Worm (Caenorhabditis elegans) whole organism, L3 larva: ENCODE results near the gene F07A11.5.

Experiments
- ZK546.5 ChIP-seq: sonication (generic microtip); optimal IDR thresholded peaks from 2 replicates; lab custom pipeline; 2017; ENCODE audit warnings: missing biosample characterization, missing genetic modification characterization
- ama-1 ChIP-seq: fragments of 150-350 bp; optimal IDR thresholded peaks from 2 replicates; lab custom pipeline; 2018
- ceh-16 ChIP-seq: sonication (generic microtip); optimal IDR thresholded peaks from 2 replicates; lab custom pipeline; 2017; ENCODE audit warnings: missing biosample characterization, missing genetic modification characterization
- ceh-28 ChIP-seq: fragments of 150-350 bp; optimal IDR thresholded peaks from 2 replicates; lab custom pipeline; 2014; ENCODE audit warnings: missing biosample characterization, missing genetic modification reagents, missing genetic modification characterization
- ceh-82 ChIP-seq: fragments of 150-350 bp; optimal IDR thresholded peaks from 2 replicates; lab custom pipeline; 2014; ENCODE audit warnings: missing biosample characterization, missing genetic modification characterization
- ceh-9 ChIP-seq: sonication (generic microtip); optimal IDR thresholded peaks from 2 replicates; lab custom pipeline; 2018; ENCODE audit warnings: missing biosample characterization, missing genetic modification characterization
- daf-12 ChIP-seq: fragments of 150-350 bp; optimal IDR thresholded peaks from 2 replicates; lab custom pipeline; 2014; ENCODE audit warnings: missing biosample characterization, missing genetic modification reagents, missing genetic modification characterization
- egl-5 ChIP-seq: fragments of 150-350 bp; optimal IDR thresholded peaks from 2 replicates; lab custom pipeline; 2017; ENCODE audit warnings: missing biosample characterization, missing genetic modification reagents, missing genetic modification characterization, inconsistent platforms
- elt-1 ChIP-seq: fragments of 150-350 bp; optimal IDR thresholded peaks from 2 replicates; lab custom pipeline; 2014; ENCODE audit warnings: missing biosample characterization, missing genetic modification characterization
- elt-2 ChIP-seq: sonication (generic microtip); optimal IDR thresholded peaks from 2 replicates; lab custom pipeline; 2016; ENCODE audit warnings: missing genetic modification reagents, mild to moderate bottlenecking, missing genetic modification characterization, missing compliant biosample characterization
- elt-3 ChIP-seq, 3 experiments: fragments of 150-350 bp in 1 of 3; sonication (generic microtip) in 2 of 3; optimal IDR thresholded peaks; 2 replicates in 2 of 3; 4 replicates in 1 of 3; lab custom pipeline; 2014 to 2017; ENCODE audit warnings: missing biosample characterization in 3 of 3, missing genetic modification characterization in 3 of 3
- eor-1 ChIP-seq, 2 experiments: fragments of 150-350 bp; optimal IDR thresholded peaks; 2 replicates each; lab custom pipeline; 2014 to 2018; ENCODE audit warnings: missing biosample characterization in 2 of 2, missing genetic modification characterization in 2 of 2
- hmg-11 ChIP-seq: sonication (generic microtip); optimal IDR thresholded peaks from 2 replicates; lab custom pipeline; 2016; ENCODE audit warnings: missing genetic modification characterization, missing compliant biosample characterization
- jun-1 ChIP-seq: fragments of 150-350 bp; optimal IDR thresholded peaks from 2 replicates; lab custom pipeline; 2014; ENCODE audit warnings: missing biosample characterization, missing genetic modification reagents, missing genetic modification characterization
- lin-39 ChIP-seq: fragments of 150-350 bp; optimal IDR thresholded peaks from 2 replicates; lab custom pipeline; 2018; ENCODE audit warnings: missing biosample characterization, missing genetic modification reagents, missing genetic modification characterization
- lsy-12 ChIP-seq: sonication (generic microtip); optimal IDR thresholded peaks from 2 replicates; lab custom pipeline; 2016; ENCODE audit warnings: mild to moderate bottlenecking, missing genetic modification characterization, missing compliant biosample characterization
- mdl-1 ChIP-seq: fragments of 150-350 bp; optimal IDR thresholded peaks from 2 replicates; lab custom pipeline; 2014; ENCODE audit warnings: missing biosample characterization, missing genetic modification characterization
- nfya-1 ChIP-seq: sonication (generic microtip); optimal IDR thresholded peaks from 2 replicates; lab custom pipeline; 2017; ENCODE audit warnings: missing genetic modification characterization, mild to moderate bottlenecking, missing compliant biosample characterization, antibody characterized with exemption, moderate library complexity; ENCODE audit not compliant: insufficient read depth
- nhr-11 ChIP-seq: fragments of 150-350 bp; optimal IDR thresholded peaks from 2 replicates; lab custom pipeline; 2014; ENCODE audit warnings: missing biosample characterization, missing genetic modification characterization
- nhr-12 ChIP-seq: fragments of 150-350 bp; optimal IDR thresholded peaks from 2 replicates; lab custom pipeline; 2014; ENCODE audit warnings: missing biosample characterization, missing genetic modification characterization
- nhr-23 ChIP-seq: fragments of 150-350 bp; optimal IDR thresholded peaks from 2 replicates; lab custom pipeline; 2014; ENCODE audit warnings: missing biosample characterization, missing genetic modification reagents, missing genetic modification characterization
- nhr-237 ChIP-seq: fragments of 150-350 bp; optimal IDR thresholded peaks from 2 replicates; lab custom pipeline; 2014; ENCODE audit warnings: missing biosample characterization, missing genetic modification characterization
- nhr-25 ChIP-seq: sonication (generic microtip); optimal IDR thresholded peaks from 2 replicates; lab custom pipeline; 2017; ENCODE audit warnings: missing biosample characterization, missing genetic modification characterization
- nhr-28 ChIP-seq: fragments of 150-350 bp; optimal IDR thresholded peaks from 2 replicates; lab custom pipeline; 2014; ENCODE audit warnings: missing biosample characterization, missing genetic modification characterization
- nhr-43 ChIP-seq: sonication (generic microtip); optimal IDR thresholded peaks from 2 replicates; lab custom pipeline; 2016; ENCODE audit warnings: mild to moderate bottlenecking, missing genetic modification characterization, missing compliant biosample characterization; ENCODE audit not compliant: poor library complexity, severe bottlenecking
- nhr-67 ChIP-seq: fragments of 150-350 bp; optimal IDR thresholded peaks from 2 replicates; lab custom pipeline; 2014; ENCODE audit warnings: missing biosample characterization, missing genetic modification characterization
- nhr-76 ChIP-seq: fragments of 150-350 bp; sonication (generic microtip); optimal IDR thresholded peaks from 5 replicates; lab custom pipeline; 2014; ENCODE audit warnings: missing biosample characterization, missing genetic modification characterization
- nhr-77 ChIP-seq: fragments of 150-350 bp; optimal IDR thresholded peaks from 2 replicates; lab custom pipeline; 2014; ENCODE audit warnings: missing biosample characterization, missing genetic modification characterization
- pha-4 ChIP-seq: fragments of 150-350 bp; optimal IDR thresholded peaks from 2 replicates; lab custom pipeline; 2014; ENCODE audit warnings: missing biosample characterization, missing genetic modification reagents, missing genetic modification characterization
- pqm-1 ChIP-seq: fragments of 150-350 bp; optimal IDR thresholded peaks from 2 replicates; lab custom pipeline; 2017; ENCODE audit warnings: missing biosample characterization, missing genetic modification characterization, inconsistent platforms
- sea-2 ChIP-seq: fragments of 150-350 bp; sonication (generic microtip); optimal IDR thresholded peaks from 4 replicates; lab custom pipeline; 2014; ENCODE audit warnings: missing biosample characterization, missing genetic modification reagents, missing genetic modification characterization
- snpc-4 ChIP-seq: fragments of 150-350 bp; optimal IDR thresholded peaks from 2 replicates; lab custom pipeline; 2014; ENCODE audit warnings: missing biosample characterization, missing genetic modification characterization
- tbx-2 ChIP-seq: sonication (generic microtip); optimal IDR thresholded peaks from 2 replicates; lab custom pipeline; 2016; ENCODE audit warnings: mild to moderate bottlenecking, missing genetic modification characterization, missing compliant biosample characterization
- unc-39 ChIP-seq: sonication (generic microtip); optimal IDR thresholded peaks from 4 replicates; lab custom pipeline; 2017; ENCODE audit warnings: missing biosample characterization, missing genetic modification characterization
- unc-62 ChIP-seq: fragments of 150-350 bp; sonication (generic microtip); optimal IDR thresholded peaks from 4 replicates; lab custom pipeline; 2014; ENCODE audit warnings: missing biosample characterization, missing genetic modification reagents, missing genetic modification characterization
- zag-1 ChIP-seq: fragments of 150-350 bp; optimal IDR thresholded peaks from 2 replicates; lab custom pipeline; 2014; ENCODE audit warnings: missing biosample characterization, missing genetic modification characterization
- ztf-11 ChIP-seq: fragments of 150-350 bp; optimal IDR thresholded peaks from 2 replicates; lab custom pipeline; 2014; ENCODE audit warnings: missing biosample characterization, missing genetic modification characterization
- ztf-4 ChIP-seq: fragments of 150-350 bp; optimal IDR thresholded peaks from 2 replicates; lab custom pipeline; 2014; ENCODE audit warnings: missing biosample characterization, missing genetic modification characterization

Gene F07A11.5

DNA sequence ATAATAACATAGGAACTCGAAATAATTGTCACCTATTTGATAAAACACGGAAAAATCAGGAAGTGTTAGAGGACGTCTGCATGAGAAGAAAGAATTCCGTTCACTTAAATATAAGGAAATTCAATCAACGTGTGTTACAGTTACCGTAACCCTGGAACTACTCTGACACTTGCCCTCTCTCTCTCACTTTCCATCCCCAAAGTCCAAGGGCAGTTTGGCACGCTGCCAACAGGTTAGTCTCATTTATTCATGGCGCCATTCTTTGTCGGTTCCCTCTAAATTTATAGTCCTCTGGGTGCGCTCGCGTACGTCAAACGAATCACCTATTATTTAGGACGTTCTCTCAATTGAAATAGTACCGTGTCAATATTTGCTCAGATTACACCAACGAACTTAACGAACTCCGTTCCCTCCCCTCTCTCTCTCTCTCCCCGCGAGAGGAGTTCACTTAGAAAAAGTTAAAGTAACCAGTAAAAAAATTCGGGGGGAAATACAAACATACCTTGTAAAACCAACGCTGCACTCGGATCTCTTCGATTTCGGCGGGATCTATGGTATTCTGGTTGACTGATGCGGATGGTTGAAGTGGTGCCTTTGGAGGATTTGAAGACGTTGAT, 8.6 kb downstream of the F07A11.5 start:
- no peak for TF ChIP-seq jun-1 (tag; lab: Kevin White, UChicago)
- no peak for TF ChIP-seq zag-1 (tag; lab: Kevin White, UChicago)
- no peak for TF ChIP-seq nhr-23
- TF ChIP-seq nfya-1 = no peak
- no peak for TF ChIP-seq nhr-43 (tag; lab: Kevin White, UChicago)
- no peak for TF ChIP-seq mdl-1 (tag; lab: Kevin White, UChicago)
- peak; percentile 61 for TF ChIP-seq nhr-25 (tag; lab: Kevin White, UChicago)
- TF ChIP-seq elt-2 (tag; lab: Kevin White, UChicago) = no peak
- TF ChIP-seq pha-4 (tag; lab: Kevin White, UChicago) = peak; percentile 80
- TF ChIP-seq nhr-11 (tag; lab: Kevin White, UChicago) = no peak

DNA sequence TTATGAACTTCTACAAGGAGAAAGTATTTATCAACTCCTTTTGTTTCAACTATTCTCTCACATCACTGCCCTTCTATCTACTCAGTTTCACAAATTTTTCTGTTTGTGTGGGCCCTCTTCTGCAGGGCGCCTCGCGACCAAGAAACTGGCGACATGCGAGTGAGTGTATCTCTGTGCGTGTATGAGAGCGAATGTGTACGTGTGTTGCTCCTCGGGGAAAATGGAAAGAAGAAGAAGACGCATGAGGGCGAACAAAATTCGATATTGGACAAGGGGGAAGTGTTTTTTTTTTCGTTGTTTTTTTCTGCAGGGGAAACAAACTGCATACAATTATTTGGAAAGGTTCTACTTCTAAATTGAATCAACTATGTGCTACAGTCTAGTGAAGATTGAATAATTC, 9.5 kb downstream of the F07A11.5 start:
- no peak for TF ChIP-seq egl-5
- TF ChIP-seq hmg-11 (tag; lab: Kevin White, UChicago) = peak; percentile 51
- TF ChIP-seq ztf-11 (tag; lab: Kevin White, UChicago) = no peak
- peak; percentile 48 for TF ChIP-seq lin-39
- TF ChIP-seq nfya-1 = peak; percentile 57
- TF ChIP-seq mdl-1 (tag; lab: Kevin White, UChicago) = no peak
- TF ChIP-seq sea-2 (GFP tag; lab: Kevin White, UChicago) = no peak
- TF ChIP-seq daf-12 = no peak
- TF ChIP-seq jun-1 (tag; lab: Kevin White, UChicago) = no peak
- TF ChIP-seq nhr-25 (tag; lab: Kevin White, UChicago) = no peak
- TF ChIP-seq ZK546.5 (tag; lab: Kevin White, UChicago) = no peak
- TF ChIP-seq nhr-237 = no peak
- peak; percentile 3 for TF ChIP-seq ceh-82 (tag; lab: Kevin White, UChicago)

DNA sequence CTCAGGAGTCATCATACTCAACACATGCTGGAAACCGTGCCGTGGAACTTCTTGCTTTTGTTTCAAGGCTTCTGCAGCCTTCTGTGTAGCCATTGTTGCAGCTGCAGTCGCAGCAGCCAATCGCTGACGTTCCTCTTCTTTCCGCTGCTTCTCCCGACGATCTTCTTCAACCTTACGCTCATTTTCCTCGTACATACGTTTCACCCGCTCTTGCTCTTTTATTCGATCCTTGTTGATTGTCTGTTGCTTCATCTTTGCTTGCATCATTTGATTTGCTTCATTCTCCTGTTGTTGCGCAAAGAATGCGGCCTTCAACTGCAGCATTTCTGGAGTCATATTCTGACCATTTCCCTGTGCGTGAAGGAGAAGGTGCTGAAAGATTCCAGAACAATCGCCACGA, 10.5 kb downstream of the F07A11.5 start:
- TF ChIP-seq zag-1 (tag; lab: Kevin White, UChicago) (no peak), ztf-11 (tag; lab: Kevin White, UChicago) (no peak), ceh-82 (tag; lab: Kevin White, UChicago) (no peak), ceh-28 (tag; lab: Kevin White, UChicago) (no peak)
- TF ChIP-seq, all 47 proteins: peak for 0

DNA sequence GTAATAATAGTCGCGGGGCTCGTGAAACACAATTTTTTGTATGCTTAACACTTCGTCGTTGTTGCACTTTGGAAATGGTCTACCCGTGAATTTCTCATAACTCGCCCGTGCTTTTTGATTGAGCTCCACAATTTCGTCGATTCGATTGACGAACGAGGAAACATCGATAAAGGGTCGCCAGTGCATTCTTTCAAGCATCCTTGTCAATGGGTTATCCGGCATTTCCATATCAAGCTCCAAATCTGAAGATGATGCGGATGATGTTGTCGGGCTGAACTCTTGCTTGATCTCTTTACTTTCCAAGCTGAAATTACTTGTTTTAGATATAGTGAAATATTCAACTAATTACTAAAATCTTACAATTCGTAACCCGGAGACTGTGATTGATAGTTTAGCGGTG, 15.8 kb downstream of the F07A11.5 start:
- TF ChIP-seq hmg-11 (tag; lab: Kevin White, UChicago) (no peak), lin-39 (no peak), ZK546.5 (tag; lab: Kevin White, UChicago) (no peak), mdl-1 (tag; lab: Kevin White, UChicago) (no peak), ama-1 (lab: Kevin White, UChicago) (no peak), jun-1 (tag; lab: Kevin White, UChicago) (no peak)
- TF ChIP-seq, all 47 proteins: peak for 0

DNA sequence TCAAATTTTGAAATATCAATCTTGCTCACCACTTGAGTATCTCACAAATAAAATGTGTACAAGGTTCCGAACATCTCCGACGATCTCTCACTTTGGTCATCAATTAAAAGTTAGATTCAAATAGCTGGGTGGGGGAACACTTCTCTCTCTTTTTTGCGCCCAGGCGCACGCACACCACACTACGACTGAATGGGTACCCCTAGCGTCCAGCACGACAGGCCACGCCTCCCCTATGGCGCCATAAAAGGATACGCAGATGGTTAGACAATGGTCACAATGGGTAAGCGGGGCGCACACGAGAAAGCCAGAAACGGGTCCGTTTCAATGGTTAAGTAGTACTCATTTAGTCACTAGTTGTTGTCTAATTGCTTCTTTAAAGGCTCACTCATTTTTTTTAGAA, 17.9 kb downstream of the F07A11.5 start:
- TF ChIP-seq elt-1 (tag; lab: Kevin White, UChicago) = no peak
- peak; percentile 15 for TF ChIP-seq egl-5
- TF ChIP-seq ama-1 (lab: Kevin White, UChicago) = peak; percentile 11
- no peak for TF ChIP-seq eor-1 (tag; optimal IDR thresholded peaks at IDR 0.05; lab: Kevin White, UChicago)

DNA sequence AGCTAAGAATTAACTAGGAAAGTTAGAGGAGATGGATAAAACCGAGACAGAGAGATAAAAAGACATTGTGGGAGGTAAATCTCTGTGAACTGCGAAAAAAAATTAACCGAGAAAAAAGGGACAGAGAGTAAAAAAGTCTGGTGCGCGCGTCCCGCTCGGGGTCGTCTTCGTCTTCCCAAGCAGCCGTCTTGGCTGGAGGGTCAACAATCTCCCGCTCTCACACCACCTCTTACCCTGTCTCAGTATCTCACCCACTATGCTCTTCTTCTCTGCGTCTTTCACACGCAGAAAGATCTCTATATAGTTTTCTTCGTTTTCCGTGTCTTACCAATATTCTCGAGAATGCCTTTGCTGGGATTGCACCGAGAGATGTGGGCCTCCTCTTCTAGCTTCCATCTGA, 20.6 kb downstream of the F07A11.5 start:
- TF ChIP-seq pqm-1 (tag; lab: Kevin White, UChicago) (no peak), ceh-82 (tag; lab: Kevin White, UChicago) (no peak), tbx-2 (tag; lab: Kevin White, UChicago) (no peak), elt-2 (tag; lab: Kevin White, UChicago) (peak; percentile 5), nhr-67 (tag; lab: Kevin White, UChicago) (no peak), hmg-11 (tag; lab: Kevin White, UChicago) (peak; percentile 64), mdl-1 (tag; lab: Kevin White, UChicago) (no peak), nhr-23 (peak; percentile 45), unc-39 (tag; lab: Kevin White, UChicago) (no peak), snpc-4 (peak; percentile 34), nhr-25 (tag; lab: Kevin White, UChicago) (peak; percentile 83), nhr-76 (no peak), ceh-28 (tag; lab: Kevin White, UChicago) (peak; percentile 17), nhr-28 (tag; lab: Kevin White, UChicago) (no peak), lsy-12 (tag; lab: Kevin White, UChicago) (no peak), daf-12 (no peak), ama-1 (lab: Kevin White, UChicago) (peak; percentile 61), ceh-16 (tag; lab: Kevin White, UChicago) (no peak), egl-5 (no peak), eor-1 (tag; optimal IDR thresholded peaks at IDR 0.05; lab: Kevin White, UChicago) (no peak), elt-1 (tag; lab: Kevin White, UChicago) (no peak), nhr-12 (tag; lab: Kevin White, UChicago) (no peak), nhr-77 (no peak), nfya-1 (peak; percentile 63), unc-62 (GFP tag; lab: Kevin White, UChicago) (no peak), elt-3 (tag; optimal IDR thresholded peaks at IDR 0.05; lab: Kevin White, UChicago) (no peak), ztf-4 (tag; lab: Kevin White, UChicago) (no peak), pha-4 (tag; lab: Kevin White, UChicago) (peak; percentile 76), nhr-11 (tag; lab: Kevin White, UChicago) (no peak), zag-1 (tag; lab: Kevin White, UChicago) (no peak), ZK546.5 (tag; lab: Kevin White, UChicago) (no peak), lin-39 (peak; percentile 79), ceh-9 (tag; lab: Kevin White, UChicago) (no peak)
